Worm (Caenorhabditis elegans) whole organism, L4 larva: Measurements from ENCODE around the gene F41G3.3.

Experiments used
- ceh-62 ChIP-seq: sonication (generic microtip); optimal IDR thresholded peaks from 2 replicates; lab custom pipeline; 2017; ENCODE audit warnings: missing biosample characterization, missing genetic modification characterization
- lin-29 ChIP-seq: fragments of 200-800 bp; sonication (Bioruptor generic); IDR thresholded peaks from 2 replicates; pipeline ENCODE4 v1.3.6; 2022; ENCODE audit warnings: missing genetic modification reagents, missing genetic modification characterization, missing compliant biosample characterization
- mxl-2 ChIP-seq: fragments of 200-800 bp; sonication (Bioruptor generic); conservative IDR thresholded peaks from 2 replicates; pipeline ENCODE4 v1.3.6; 2022; ENCODE audit warnings: missing genetic modification reagents, missing genetic modification characterization, missing compliant biosample characterization
- mxl-3 ChIP-seq: fragments of 200-800 bp; sonication (Bioruptor generic); optimal IDR thresholded peaks from 2 replicates; lab custom pipeline; 2018; ENCODE audit warnings: mild to moderate bottlenecking, missing genetic modification characterization, missing compliant biosample characterization
- nhr-237 ChIP-seq: sonication (generic microtip); optimal IDR thresholded peaks from 2 replicates; lab custom pipeline; 2017; ENCODE audit warnings: missing biosample characterization, missing genetic modification characterization
- nhr-25 ChIP-seq: sonication (generic microtip); optimal IDR thresholded peaks from 2 replicates; lab custom pipeline; 2017; ENCODE audit warnings: missing genetic modification characterization, mild to moderate bottlenecking, missing compliant biosample characterization, antibody characterized with exemption, moderate library complexity, borderline replicate concordance; ENCODE audit not compliant: insufficient read depth
- nhr-77 ChIP-seq: fragments of 150-350 bp; optimal IDR thresholded peaks from 2 replicates; lab custom pipeline; 2014; ENCODE audit warnings: missing biosample characterization, missing genetic modification characterization
- pqm-1 ChIP-seq: sonication (generic microtip); optimal IDR thresholded peaks from 2 replicates; lab custom pipeline; 2017; ENCODE audit warnings: missing biosample characterization, missing genetic modification characterization
- unc-62 ChIP-seq, 3 experiments: fragments of 150-350 bp in 1 of 3; sonication (generic microtip); optimal IDR thresholded peaks in 2 of 3; peaks in 1 of 3; 1 replicate in 1 of 3; 2 replicates in 2 of 3; lab custom pipeline; 2014 to 2017; ENCODE audit warnings: missing biosample characterization in 3 of 3, missing genetic modification characterization in 3 of 3, missing genetic modification reagents in 3 of 3, missing genotype in 1 of 3
- ztf-11 ChIP-seq: fragments of 150-350 bp; optimal IDR thresholded peaks from 2 replicates; lab custom pipeline; 2014; ENCODE audit warnings: missing biosample characterization, missing genetic modification characterization

ce11 chrII:6754671-6755224 is 1.6 kb upstream of the F41G3.3 start, which contains the start of the genes srx-95 and fis-1:
- TF ChIP-seq ztf-11 = no peak
- TF ChIP-seq pqm-1 (tag; lab: Kevin White, UChicago) = no peak
- TF ChIP-seq mxl-2 (GFP tag; lab: Robert Waterston, UW) = no peak
- TF ChIP-seq ceh-62 (tag; lab: Kevin White, UChicago) = no peak
- no peak for TF ChIP-seq unc-62 (GFP tag; optimal IDR thresholded peaks at IDR 0.05 in 1 of 2; lab: Kevin White, UChicago)
- TF ChIP-seq unc-62 (tag; optimal IDR thresholded peaks at IDR 0.05; lab: Kevin White, UChicago) = no peak
- TF ChIP-seq nhr-77 = no peak
- TF ChIP-seq mxl-3 (GFP tag; lab: Kevin White, UChicago) = no peak
- no peak for TF ChIP-seq nhr-25
- TF ChIP-seq nhr-237 (tag; lab: Kevin White, UChicago) = no peak
- TF ChIP-seq lin-29 (GFP tag; lab: Robert Waterston, UW) = no peak
